In genomic region chr3R:10639468-10639867, dm6 we compare ENCODE assay signal across 2 fruit fly cellular contexts.
TF ChIP-seq lines count a peak whose summit lies in the region.

hth (minus strand) TSS chr3R:10639568.

- TF ChIP-seq CTCF in whole organism, embryonic (GFP tag; optimal IDR thresholded peaks at IDR 0.05; lab: Kevin White, UChicago): no peak

TF ChIP-seq in whole organism, embryonic, 481 proteins besides CTCF, POLR2A, EP300 and RAD21:
- TF ChIP-seq Bteb2 (GFP tag; optimal IDR thresholded peaks at IDR 0.05; lab: Kevin White, UChicago) (no peak), kni (GFP tag; optimal IDR thresholded peaks at IDR 0.05; lab: Kevin White, UChicago) (no peak), D19B (GFP tag; optimal IDR thresholded peaks at IDR 0.05; lab: Kevin White, UChicago) (no peak), CG11560 (tag; IDR thresholded peaks at IDR 0.05; lab: Robert Waterston, UW) (peak; percentile 50; the same call in 1 of the 3 replicates), chinmo (GFP tag; IDR thresholded peaks at IDR 0.05; lab: Robert Waterston, UW; ENCODE audit: partially characterized antibody) (0 out of 4 replicates have a peak, but pooled peaks have one; percentile 25), nmo (GFP tag; optimal IDR thresholded peaks at IDR 0.05; lab: Kevin White, UChicago) (no peak), mirr (GFP tag; optimal IDR thresholded peaks at IDR 0.05; lab: Kevin White, UChicago) (no peak), crol (GFP tag; IDR thresholded peaks at IDR 0.05; lab: Robert Waterston, UW) (peak; percentile 22; the same call in 1 of the 2 replicates), abd-A (tag; optimal IDR thresholded peaks at IDR 0.05; lab: Kevin White, UChicago) (peak; percentile 38), NK7.1 (GFP tag; optimal IDR thresholded peaks at IDR 0.05; lab: Kevin White, UChicago) (no peak), CG7745 (tag; optimal IDR thresholded peaks at IDR 0.05; lab: Kevin White, UChicago) (no peak), CG9609 (GFP tag; optimal IDR thresholded peaks at IDR 0.05; lab: Kevin White, UChicago) (no peak)

TF ChIP-seq in whole organism, prepupa, 60 proteins besides CTCF, POLR2A, EP300 and RAD21:
- TF ChIP-seq Sox102F (GFP tag; optimal IDR thresholded peaks at IDR 0.05; lab: Kevin White, UChicago): no peak
- no peak for TF ChIP-seq fd85E (GFP tag; optimal IDR thresholded peaks at IDR 0.05; lab: Kevin White, UChicago)
- TF ChIP-seq Gug (GFP tag; IDR thresholded peaks at IDR 0.05; lab: Robert Waterston, UW): no peak
- no peak for TF ChIP-seq Eip75B (GFP tag; optimal IDR thresholded peaks at IDR 0.05; lab: Kevin White, UChicago)
- peak; percentile 17 for TF ChIP-seq svp (GFP tag; lab: Kevin White, UChicago)
- no peak for TF ChIP-seq lz (GFP tag; optimal IDR thresholded peaks at IDR 0.05; lab: Kevin White, UChicago)
- no peak for TF ChIP-seq CG8632 (GFP tag; optimal IDR thresholded peaks at IDR 0.05; lab: Kevin White, UChicago)
- TF ChIP-seq ss (GFP tag; optimal IDR thresholded peaks at IDR 0.05; lab: Kevin White, UChicago): no peak
